Fruit fly (Drosophila melanogaster) S2 (cell line): ENCODE data around the gene Cad74A.

ENCODE experiments used
- CG8478 ChIP-seq: fragments of >200 bp; optimal IDR thresholded peaks from 2 replicates; lab custom pipeline; 2018
- CTCF ChIP-seq, 2 experiments: fragments of >200 bp; optimal IDR thresholded peaks; 2 replicates each; lab custom pipeline; 2018

- TF ChIP-seq CG8478 (lab: Kevin White, UChicago) (no peak), CTCF (optimal IDR thresholded peaks at IDR 0.05; lab: Kevin White, UChicago) (peak; percentile 47 to 57)
Observed at dm6 chr3L:17383714-17384113, 4.4 kb upstream of the Cad74A start.
